Worm (Caenorhabditis elegans): ENCODE results near the gene tag-267.
A peak's percentile ranks its signal among the peaks of the same experiment; 100 is the strongest.

tag-267 gene

DNA sequence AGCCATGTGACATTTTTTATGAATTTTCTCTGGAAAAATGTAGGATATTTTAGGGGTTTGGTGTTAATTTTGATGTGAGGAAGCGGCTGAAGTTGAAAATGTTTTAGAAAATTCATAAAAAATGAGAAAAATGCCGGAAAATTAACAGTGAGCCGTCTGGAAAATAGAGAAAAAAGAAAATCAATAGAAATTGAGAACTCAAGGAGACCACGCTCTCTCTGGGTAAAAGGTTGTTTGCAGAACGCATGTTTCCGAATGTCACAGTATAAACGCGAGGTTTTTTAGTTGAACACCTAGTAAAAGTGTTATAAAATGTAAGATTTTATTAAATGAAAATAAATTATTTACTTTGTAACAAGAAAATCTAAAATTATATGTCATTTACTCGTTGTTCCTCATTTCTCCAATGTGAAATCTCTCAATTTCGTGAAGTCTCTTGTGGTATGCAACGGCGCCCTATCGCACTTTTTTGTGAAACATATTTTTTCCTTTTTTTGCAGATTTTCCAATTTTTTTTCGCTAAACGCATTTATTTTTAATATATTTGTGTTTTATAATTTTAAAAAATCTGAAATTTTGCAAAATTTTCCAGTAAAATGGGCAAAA lies at the start of gene tag-267, which contains the start of gene tag-266:
Gene tag-267 (plus strand): TSS at position 593 of the 606 bp plus-strand sequence.
Gene tag-266 (minus strand): TSS at position 29 of the 606 bp plus-strand sequence.
- TF ChIP-seq bed-2 (GFP tag; IDR thresholded peaks at IDR 0.05) (0 out of 2 replicates have a peak, but pooled peaks have one; percentile 17), unc-130 (GFP tag; optimal IDR thresholded peaks at IDR 0.05) (peak; percentile 59), B0019.2 (GFP tag; conservative IDR thresholded peaks at IDR 0.05) (0 out of 2 replicates have a peak, but pooled peaks have one; percentile 31), let-607 (tag; optimal IDR thresholded peaks at IDR 0.05) (peak in 1 of 2 experiments; percentile 25), ceh-27 (GFP tag; optimal IDR thresholded peaks at IDR 0.05) (peak; percentile 60), ztf-18 (tag; optimal IDR thresholded peaks at IDR 0.05) (peak; percentile 76), ztf-28 (GFP tag; IDR thresholded peaks at IDR 0.05) (0 out of 2 replicates have a peak, but pooled peaks have one; percentile 15), ceh-100 (GFP tag; IDR thresholded peaks at IDR 0.05) (peak; percentile 97), mes-4 (tag; optimal IDR thresholded peaks at IDR 0.05) (no peak), zim-3 (tag; optimal IDR thresholded peaks at IDR 0.05) (no peak), nfya-2 (GFP tag; IDR thresholded peaks at IDR 0.05) (no peak), nhr-179 (tag; optimal IDR thresholded peaks at IDR 0.05) (no peak), snpc-1.3 (tag; optimal IDR thresholded peaks at IDR 0.05; ENCODE audit: insufficient read depth) (peak; percentile 48), Y79H2A.3 (GFP tag; conservative IDR thresholded peaks at IDR 0.05) (no peak), lin-40 (tag; optimal IDR thresholded peaks at IDR 0.05) (peak; percentile 68), snpc-4 (GFP tag; optimal IDR thresholded peaks at IDR 0.05) (no peak), snpc-4 (tag; optimal IDR thresholded peaks at IDR 0.05) (peak in 2 of 4 experiments; percentile 2 to 40), die-1 (tag; optimal IDR thresholded peaks at IDR 0.05) (peak; percentile 9), aptf-3 (GFP tag; IDR thresholded peaks at IDR 0.05) (no peak), aptf-2 (GFP tag; conservative IDR thresholded peaks at IDR 0.05) (peak; percentile 47; the same call in 1 of the 2 replicates), cebp-1 (GFP tag; IDR thresholded peaks at IDR 0.05) (peak; percentile 41; the same call in 1 of the 2 replicates), cebp-1 (tag; optimal IDR thresholded peaks at IDR 0.05) (peak; percentile 62), nhr-120 (GFP tag; IDR thresholded peaks at IDR 0.05) (no peak), madf-10 (tag; optimal IDR thresholded peaks at IDR 0.05) (peak; percentile 71), dpff-1 (tag; optimal IDR thresholded peaks at IDR 0.05) (no peak), dox-1 (GFP tag; IDR thresholded peaks at IDR 0.05) (peak; percentile 59), F23B12.7 (tag; optimal IDR thresholded peaks at IDR 0.05; ENCODE audit: insufficient read depth) (no peak), mcd-1 (GFP tag; IDR thresholded peaks at IDR 0.05) (peak; percentile 90), hmg-1.2 (GFP tag; IDR thresholded peaks at IDR 0.05) (peak; percentile 30; the same call in 1 of the 2 replicates), Y53G8AR.9 (GFP tag; conservative IDR thresholded peaks at IDR 0.05) (no peak), efl-1 (GFP tag; optimal IDR thresholded peaks at IDR 0.05) (no peak), F57C9.4 (tag; optimal IDR thresholded peaks at IDR 0.05) (no peak), lsl-1 (GFP tag; optimal IDR thresholded peaks at IDR 0.05) (peak; percentile 47), tlf-1 (GFP tag; optimal IDR thresholded peaks at IDR 0.05) (no peak), akir-1 (GFP tag; optimal IDR thresholded peaks at IDR 0.05) (no peak), K12H6.12 (tag; optimal IDR thresholded peaks at IDR 0.05) (peak; percentile 82), madf-6 (GFP tag; IDR thresholded peaks at IDR 0.05) (no peak), ztf-6 (GFP tag; IDR thresholded peaks at IDR 0.05) (no peak), xnd-1 (tag; optimal IDR thresholded peaks at IDR 0.05) (no peak), ccch-3 (GFP tag; optimal IDR thresholded peaks at IDR 0.05) (peak; percentile 51), tbp1 (GFP tag; optimal IDR thresholded peaks at IDR 0.05) (peak; percentile 45), egrh-3 (GFP tag; IDR thresholded peaks at IDR 0.05) (0 out of 2 replicates have a peak, but pooled peaks have one; percentile 16), F22D6.2 (tag; optimal IDR thresholded peaks at IDR 0.05) (no peak), B0261.1 (tag; optimal IDR thresholded peaks at IDR 0.05) (peak; percentile 6), attf-3 (GFP tag; conservative IDR thresholded peaks at IDR 0.05) (no peak), athp-1 (tag; optimal IDR thresholded peaks at IDR 0.05) (peak; percentile 53), D2030.7 (GFP tag; IDR thresholded peaks at IDR 0.05) (peak; percentile 54), attf-5 (GFP tag; optimal IDR thresholded peaks at IDR 0.05) (peak; percentile 84)
